Worm (Caenorhabditis elegans): Measurements from ENCODE around the gene srp-1.

- TF ChIP-seq him-1 (tag; optimal IDR thresholded peaks at IDR 0.05) = no peak
- no peak for TF ChIP-seq dao-5 (tag; optimal IDR thresholded peaks at IDR 0.05)
- TF ChIP-seq W03F9.2 (tag; optimal IDR thresholded peaks at IDR 0.05) = no peak
Measured at ce11 chrV:794092-794491, 41.0 kb downstream of the srp-1 start.

Data from whole organism, L4/young adult.